Worm (Caenorhabditis elegans) whole organism, L1 larva: ENCODE data around the gene idpb-1.

Experiments
- ama-1 ChIP-seq: fragments of 150-350 bp; optimal IDR thresholded peaks from 2 replicates; lab custom pipeline; 2014
- blmp-1 ChIP-seq: fragments of 150-350 bp; optimal IDR thresholded peaks from 2 replicates; lab custom pipeline; 2014; ENCODE audit warnings: missing biosample characterization, missing genetic modification characterization
- ces-1 ChIP-seq: fragments of 150-350 bp; optimal IDR thresholded peaks from 2 replicates; lab custom pipeline; 2014; ENCODE audit warnings: missing biosample characterization, missing genetic modification reagents, missing genetic modification characterization
- efl-1 ChIP-seq, 4 experiments: fragments of 150-350 bp; optimal IDR thresholded peaks in 3 of 4; peaks in 1 of 4; 1 replicate in 1 of 4; 2 replicates in 3 of 4; lab custom pipeline; 2014; ENCODE audit warnings: missing biosample characterization in 2 of 4, missing genetic modification characterization in 2 of 4, missing genetic modification reagents in 2 of 4
- unc-62 ChIP-seq: fragments of 150-350 bp; optimal IDR thresholded peaks from 2 replicates; lab custom pipeline; 2014; ENCODE audit warnings: missing biosample characterization, missing genetic modification reagents, missing genetic modification characterization

DNA sequence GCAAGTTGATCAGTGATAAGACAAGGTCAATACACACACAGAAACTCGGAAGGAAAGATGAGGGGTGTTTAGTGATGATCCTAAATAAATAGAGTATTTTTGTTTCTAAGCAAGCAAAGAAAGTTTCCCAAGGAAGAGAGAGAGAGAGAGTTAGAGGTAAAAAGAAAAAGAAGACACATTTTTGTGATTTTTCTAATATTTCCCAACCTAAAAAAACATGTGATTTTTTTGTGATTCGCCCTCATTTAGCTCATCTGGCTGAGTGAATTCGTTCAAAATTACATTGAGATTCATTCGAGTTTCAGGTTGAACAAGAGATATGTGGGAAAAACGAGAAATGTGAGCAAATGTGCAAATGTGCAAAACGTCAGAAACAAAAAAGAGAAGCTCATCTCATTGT, 49.0 kb downstream of the idpb-1 start, which contains the start of gene srb-16:
- no peak for TF ChIP-seq ama-1 (lab: Kevin White, UChicago)
- TF ChIP-seq blmp-1 (tag; lab: Kevin White, UChicago): no peak
- TF ChIP-seq unc-62: no peak
- no peak for TF ChIP-seq efl-1 (optimal IDR thresholded peaks at IDR 0.05; lab: Kevin White, UChicago)
- no peak for TF ChIP-seq efl-1 (GFP tag; optimal IDR thresholded peaks at IDR 0.05 in 1 of 2; lab: Kevin White, UChicago)
- no peak for TF ChIP-seq ces-1 (GFP tag; lab: Kevin White, UChicago)
